Worm (Caenorhabditis elegans): ENCODE measurements around the gene ptb-1.
A peak's percentile ranks its signal among the peaks of the same experiment; 100 is the strongest.

The ptb-1 gene

ce11 chrII:10658576-10659256, 16.7 kb upstream of the ptb-1 start, which contains the start of the genes snu-13 and rsp-7 (continued):
- TF ChIP-seq nhr-85 (tag), result peak; percentile 82
- TF ChIP-seq aly-2 (tag; optimal IDR thresholded peaks at IDR 0.05), result peak; percentile 37
- TF ChIP-seq dpl-1 (GFP tag; optimal IDR thresholded peaks at IDR 0.05), result peak; percentile 70 to 76 (median 76)
- TF ChIP-seq aha-1 (tag; optimal IDR thresholded peaks at IDR 0.05), result no peak
- peak; percentile 23 for TF ChIP-seq unc-86 (tag; optimal IDR thresholded peaks at IDR 0.05)
- TF ChIP-seq ceh-82 (tag; optimal IDR thresholded peaks at IDR 0.05), result peak; percentile 46 to 76 (median 57)
- TF ChIP-seq ceh-88 (GFP tag; IDR thresholded peaks at IDR 0.05), result peak; percentile 23; the same call in 1 of the 2 replicates
- peak; percentile 82 for TF ChIP-seq nhr-71 (tag; optimal IDR thresholded peaks at IDR 0.05)
- peak; percentile 46 for TF ChIP-seq nhr-77 (tag; optimal IDR thresholded peaks at IDR 0.05)
- TF ChIP-seq lin-39 (tag; optimal IDR thresholded peaks at IDR 0.05), result no peak
- TF ChIP-seq nhr-47 (tag; optimal IDR thresholded peaks at IDR 0.05), result peak; percentile 68
- TF ChIP-seq lin-15B (tag; optimal IDR thresholded peaks at IDR 0.05), result peak; percentile 64
- TF ChIP-seq rnt-1 (tag; optimal IDR thresholded peaks at IDR 0.05), result peak; percentile 62
- TF ChIP-seq alr-1 (tag; optimal IDR thresholded peaks at IDR 0.05; ENCODE audit: borderline replicate concordance), result no peak
- peak; percentile 80 for TF ChIP-seq nhr-20 (tag; optimal IDR thresholded peaks at IDR 0.05)
- no peak for TF ChIP-seq Y116A8C.19 (tag; optimal IDR thresholded peaks at IDR 0.05; ENCODE audit: borderline replicate concordance)
- peak; percentile 85 for TF ChIP-seq lin-14 (GFP tag; optimal IDR thresholded peaks at IDR 0.05)
- TF ChIP-seq elt-2 (tag; optimal IDR thresholded peaks at IDR 0.05), result peak; percentile 10
- peak; percentile 60 for TF ChIP-seq C16A3.4 (tag; optimal IDR thresholded peaks at IDR 0.05)
- TF ChIP-seq zag-1 (tag; optimal IDR thresholded peaks at IDR 0.05), result no peak

ce11 chrII:10659585-10659984, 15.8 kb upstream of the ptb-1 start:
- no peak for TF ChIP-seq efl-1 (optimal IDR thresholded peaks at IDR 0.05)
- TF ChIP-seq efl-1 (GFP tag; optimal IDR thresholded peaks at IDR 0.05 in 1 of 2), result peak in 1 of 2 experiments; percentile 51
- no peak for TF ChIP-seq ztf-4 (tag; optimal IDR thresholded peaks at IDR 0.05)

ce11 chrII:10660892-10661291, 14.5 kb upstream of the ptb-1 start, which contains the start of gene marc-2:
TSS of gene marc-2 (minus strand) at chrII:10660992.
- TF ChIP-seq fkh-8 (tag; optimal IDR thresholded peaks at IDR 0.05) (no peak), mef-2 (tag; optimal IDR thresholded peaks at IDR 0.05) (no peak), swsn-7 (tag; optimal IDR thresholded peaks at IDR 0.05) (no peak), nhr-85 (tag) (peak; percentile 10)

ce11 chrII:10661448-10662064, 13.8 kb upstream of the ptb-1 start:
- peak; percentile 14 for TF ChIP-seq blmp-1 (tag; optimal IDR thresholded peaks at IDR 0.05)
- no peak for TF ChIP-seq dpl-1 (GFP tag; optimal IDR thresholded peaks at IDR 0.05)
- TF ChIP-seq ets-5 (GFP tag; IDR thresholded peaks at IDR 0.05), result 0 out of 2 replicates have a peak, but pooled peaks have one; percentile 67
- TF ChIP-seq ztf-11 (tag; optimal IDR thresholded peaks at IDR 0.05), result no peak
- no peak for TF ChIP-seq nhr-12 (tag; optimal IDR thresholded peaks at IDR 0.05)

ce11 chrII:10662279-10662678, 13.1 kb upstream of the ptb-1 start:
- TF ChIP-seq irx-1 (tag; optimal IDR thresholded peaks at IDR 0.05) (no peak), aha-1 (tag; optimal IDR thresholded peaks at IDR 0.05) (no peak), efl-1 (optimal IDR thresholded peaks at IDR 0.05) (no peak), efl-1 (GFP tag; optimal IDR thresholded peaks at IDR 0.05 in 1 of 2) (peak in 1 of 2 experiments; percentile 75)

ce11 chrII:10662698-10663097, 12.7 kb upstream of the ptb-1 start, which contains the start of gene D2089.8:
TSS of gene D2089.8 (minus strand) at chrII:10662781.
- TF ChIP-seq ceh-63 (GFP tag; optimal IDR thresholded peaks at IDR 0.05) (no peak), fkh-8 (tag; optimal IDR thresholded peaks at IDR 0.05) (no peak), sox-4 (tag; optimal IDR thresholded peaks at IDR 0.05) (no peak), mep-1 (tag; optimal IDR thresholded peaks at IDR 0.05) (peak; percentile 38), lin-35 (GFP tag; optimal IDR thresholded peaks at IDR 0.05) (peak in 1 of 2 experiments; percentile 43), fos-1 (tag; optimal IDR thresholded peaks at IDR 0.05) (no peak), nhr-90 (tag; optimal IDR thresholded peaks at IDR 0.05; ENCODE audit: poor library complexity) (no peak), hlh-17 (GFP tag; optimal IDR thresholded peaks at IDR 0.05; ENCODE audit: borderline replicate concordance) (no peak), egl-27 (tag; optimal IDR thresholded peaks at IDR 0.05) (no peak), sup-37 (GFP tag; optimal IDR thresholded peaks at IDR 0.05) (no peak), snpc-4 (tag; optimal IDR thresholded peaks at IDR 0.05) (no peak), zag-1 (tag; optimal IDR thresholded peaks at IDR 0.05) (no peak), elt-3 (tag; optimal IDR thresholded peaks at IDR 0.05) (no peak), C16A3.4 (tag; optimal IDR thresholded peaks at IDR 0.05) (peak; percentile 12), ztf-11 (tag; optimal IDR thresholded peaks at IDR 0.05) (no peak)
